Worm (Caenorhabditis elegans) whole organism, L1 larva: ENCODE data around the gene srj-40.
"Not testable (repeated sequence)": the region's sequence is repeated elsewhere in the genome, so short reads cannot be mapped to it uniquely, and the experiment has no call there.

ENCODE experiments used
- C34B4.2 ChIP-seq: sonication (generic microtip); optimal IDR thresholded peaks from 2 replicates; lab custom pipeline; 2017; ENCODE audit warnings: mild to moderate bottlenecking, missing genetic modification characterization, missing compliant biosample characterization
- aha-1 ChIP-seq: fragments of 150-350 bp; optimal IDR thresholded peaks from 2 replicates; lab custom pipeline; 2014; ENCODE audit warnings: missing biosample characterization, missing genetic modification characterization
- blmp-1 ChIP-seq: fragments of 150-350 bp; optimal IDR thresholded peaks from 2 replicates; lab custom pipeline; 2014; ENCODE audit warnings: missing biosample characterization, missing genetic modification characterization
- ets-5 ChIP-seq: fragments of 200-800 bp; sonication (Bioruptor generic); IDR thresholded peaks from 2 replicates; pipeline ENCODE4 v1.3.6; 2022; ENCODE audit warnings: missing genetic modification characterization, missing compliant biosample characterization
- lin-39 ChIP-seq: fragments of 150-350 bp; optimal IDR thresholded peaks from 2 replicates; lab custom pipeline; 2014; ENCODE audit warnings: missing biosample characterization, missing genetic modification reagents, missing genetic modification characterization
- nhr-12 ChIP-seq: sonication (generic microtip); optimal IDR thresholded peaks from 2 replicates; lab custom pipeline; 2017; ENCODE audit warnings: missing biosample characterization, missing genetic modification characterization
- nhr-237 ChIP-seq: fragments of 150-350 bp; optimal IDR thresholded peaks from 2 replicates; lab custom pipeline; 2014; ENCODE audit warnings: missing biosample characterization, missing genetic modification characterization
- snpc-4 ChIP-seq: fragments of 150-350 bp; optimal IDR thresholded peaks from 2 replicates; lab custom pipeline; 2014; ENCODE audit warnings: missing biosample characterization, missing genetic modification characterization
- swsn-7 ChIP-seq: sonication (generic microtip); optimal IDR thresholded peaks from 2 replicates; lab custom pipeline; 2016; ENCODE audit warnings: missing genetic modification characterization, missing compliant biosample characterization
- unc-130 ChIP-seq: fragments of 150-350 bp; optimal IDR thresholded peaks from 2 replicates; lab custom pipeline; 2017; ENCODE audit warnings: missing biosample characterization, missing genetic modification characterization, inconsistent platforms

DNA sequence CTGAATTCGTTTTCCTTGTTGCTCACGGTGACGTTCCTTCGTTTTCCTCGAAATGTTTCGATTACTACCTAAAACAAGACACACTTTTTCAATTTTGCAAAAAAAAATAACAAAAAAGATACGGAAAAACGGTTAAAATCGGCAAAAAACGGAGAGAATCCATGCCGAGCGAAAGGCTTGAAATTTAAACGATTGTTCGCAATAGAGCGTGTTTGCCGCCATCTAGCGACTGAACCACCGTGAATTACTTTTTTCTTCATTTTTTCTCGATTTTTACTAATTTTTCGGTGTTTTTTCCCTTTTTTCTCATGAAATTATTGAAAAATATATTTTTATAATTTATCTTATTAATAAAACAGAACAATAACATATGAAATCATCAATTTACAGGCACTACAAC, 35.5 kb upstream of the srj-40 start:
- not testable (repeated sequence) for TF ChIP-seq swsn-7; snpc-4 (tag; lab: Kevin White, UChicago); nhr-237 (tag; lab: Kevin White, UChicago); nhr-12; C34B4.2 (tag; lab: Kevin White, UChicago); unc-130 (tag; lab: Kevin White, UChicago); lin-39; blmp-1 (tag; lab: Kevin White, UChicago); ets-5 (GFP tag; lab: Robert Waterston, UW); aha-1 (tag; lab: Kevin White, UChicago)
